Worm (Caenorhabditis elegans) whole organism, L1 larva: ENCODE data around the gene T24H10.4.
A peak's percentile ranks its signal among the peaks of the same experiment; 100 is the strongest.

Source experiments
- C34B4.2 ChIP-seq: sonication (generic microtip); optimal IDR thresholded peaks from 2 replicates; lab custom pipeline; 2017; ENCODE audit warnings: mild to moderate bottlenecking, missing genetic modification characterization, missing compliant biosample characterization
- Y116A8C.19 ChIP-seq: sonication (generic microtip); optimal IDR thresholded peaks from 2 replicates; lab custom pipeline; 2016; ENCODE audit warnings: missing compliant biosample characterization, missing genetic modification characterization, borderline replicate concordance
- aly-2 ChIP-seq: fragments of 150-350 bp; optimal IDR thresholded peaks from 2 replicates; lab custom pipeline; 2014; ENCODE audit warnings: missing biosample characterization, missing genetic modification characterization
- blmp-1 ChIP-seq: fragments of 150-350 bp; optimal IDR thresholded peaks from 2 replicates; lab custom pipeline; 2014; ENCODE audit warnings: missing biosample characterization, missing genetic modification characterization
- ceh-82 ChIP-seq, 3 experiments: fragments of 150-350 bp in 1 of 3; sonication (generic microtip) in 2 of 3; optimal IDR thresholded peaks; 2 replicates each; lab custom pipeline; 2014 to 2017; ENCODE audit warnings: missing biosample characterization in 3 of 3, missing genetic modification characterization in 3 of 3
- ceh-88 ChIP-seq: fragments of 200-800 bp; sonication (Bioruptor generic); IDR thresholded peaks from 2 replicates; pipeline ENCODE4 v1.3.6; 2022; ENCODE audit warnings: missing genetic modification characterization, missing compliant biosample characterization
- ceh-90 ChIP-seq: sonication (generic microtip); optimal IDR thresholded peaks from 2 replicates; lab custom pipeline; 2016; ENCODE audit warnings: missing genetic modification characterization, missing compliant biosample characterization
- ces-1 ChIP-seq: fragments of 150-350 bp; optimal IDR thresholded peaks from 2 replicates; lab custom pipeline; 2014; ENCODE audit warnings: missing biosample characterization, missing genetic modification reagents, missing genetic modification characterization
- dsc-1 ChIP-seq: sonication (generic microtip); optimal IDR thresholded peaks from 2 replicates; lab custom pipeline; 2016; ENCODE audit warnings: mild to moderate bottlenecking, missing genetic modification characterization, missing compliant biosample characterization
- efl-1 ChIP-seq, 4 experiments: fragments of 150-350 bp; optimal IDR thresholded peaks in 3 of 4; peaks in 1 of 4; 1 replicate in 1 of 4; 2 replicates in 3 of 4; lab custom pipeline; 2014; ENCODE audit warnings: missing biosample characterization in 2 of 4, missing genetic modification characterization in 2 of 4, missing genetic modification reagents in 2 of 4
- egl-13 ChIP-seq: sonication (generic microtip); optimal IDR thresholded peaks from 2 replicates; lab custom pipeline; 2016; ENCODE audit warnings: missing genotype, missing genetic modification reagents, missing genetic modification characterization, missing compliant biosample characterization
- egl-27 ChIP-seq, 2 experiments: fragments of 150-350 bp in 1 of 2; sonication (generic microtip); optimal IDR thresholded peaks; 3 replicates each; lab custom pipeline; 2017 to 2018; ENCODE audit warnings: missing biosample characterization in 2 of 2, missing genetic modification characterization in 2 of 2, missing genetic modification reagents in 2 of 2
- elt-3 ChIP-seq, 6 experiments: fragments of 150-350 bp in 1 of 6; sonication (generic microtip); optimal IDR thresholded peaks; 2 replicates each; lab custom pipeline; 2017 to 2018; ENCODE audit warnings: missing biosample characterization in 6 of 6, missing genetic modification characterization in 6 of 6, inconsistent platforms in 1 of 6
- fkh-10 ChIP-seq: sonication (generic microtip); optimal IDR thresholded peaks from 2 replicates; lab custom pipeline; 2017; ENCODE audit warnings: missing biosample characterization, missing genetic modification reagents, missing genetic modification characterization
- fkh-4 ChIP-seq: sonication (generic microtip); optimal IDR thresholded peaks from 2 replicates; lab custom pipeline; 2016; ENCODE audit warnings: missing compliant biosample characterization, missing genetic modification characterization, borderline replicate concordance
- fkh-8 ChIP-seq: sonication (generic microtip); optimal IDR thresholded peaks from 2 replicates; lab custom pipeline; 2016; ENCODE audit warnings: mild to moderate bottlenecking, missing genetic modification characterization, missing compliant biosample characterization
- grh-1 ChIP-seq: fragments of 200-800 bp; sonication (Bioruptor generic); IDR thresholded peaks from 2 replicates; pipeline ENCODE4 v1.3.6; 2022; ENCODE audit warnings: missing genetic modification reagents, missing genetic modification characterization, missing compliant biosample characterization
- hlh-17 ChIP-seq: fragments of 200-800 bp; sonication (Bioruptor generic); optimal IDR thresholded peaks from 2 replicates; lab custom pipeline; 2018; ENCODE audit warnings: missing genetic modification characterization, mild to moderate bottlenecking, missing compliant biosample characterization, moderate library complexity, borderline replicate concordance
- hlh-4 ChIP-seq: sonication (generic microtip); optimal IDR thresholded peaks from 2 replicates; lab custom pipeline; 2016; ENCODE audit warnings: mild to moderate bottlenecking, missing genetic modification characterization, missing compliant biosample characterization
- irx-1 ChIP-seq: sonication (generic microtip); optimal IDR thresholded peaks from 2 replicates; lab custom pipeline; 2016; ENCODE audit warnings: missing genetic modification characterization, missing compliant biosample characterization
- lin-13 ChIP-seq: fragments of 150-350 bp; optimal IDR thresholded peaks from 2 replicates; lab custom pipeline; 2014; ENCODE audit warnings: missing biosample characterization, missing genetic modification reagents, missing genetic modification characterization
- lin-14 ChIP-seq: fragments of 200-800 bp; sonication (Bioruptor generic); optimal IDR thresholded peaks from 2 replicates; lab custom pipeline; 2018; ENCODE audit warnings: mild to moderate bottlenecking, missing genetic modification characterization, moderate library complexity, missing compliant biosample characterization
- lin-35 ChIP-seq, 2 experiments: fragments of 150-350 bp; optimal IDR thresholded peaks; 2 replicates each; lab custom pipeline; 2014; ENCODE audit warnings: missing biosample characterization in 2 of 2, missing genetic modification characterization in 2 of 2, missing genetic modification reagents in 2 of 2
- lin-39 ChIP-seq: fragments of 150-350 bp; optimal IDR thresholded peaks from 2 replicates; lab custom pipeline; 2014; ENCODE audit warnings: missing biosample characterization, missing genetic modification reagents, missing genetic modification characterization
- lir-3 ChIP-seq: sonication (generic microtip); optimal IDR thresholded peaks from 2 replicates; lab custom pipeline; 2016; ENCODE audit warnings: mild to moderate bottlenecking, missing genetic modification characterization, moderate library complexity, missing compliant biosample characterization; ENCODE audit not compliant: poor library complexity
- mef-2 ChIP-seq: fragments of 150-350 bp; optimal IDR thresholded peaks from 2 replicates; lab custom pipeline; 2014; ENCODE audit warnings: missing biosample characterization, missing genetic modification characterization
- nhr-12 ChIP-seq: sonication (generic microtip); optimal IDR thresholded peaks from 2 replicates; lab custom pipeline; 2017; ENCODE audit warnings: missing biosample characterization, missing genetic modification characterization
- nhr-19 ChIP-seq: fragments of 200-800 bp; sonication (Bioruptor generic); conservative IDR thresholded peaks from 2 replicates; pipeline ENCODE4 v1.3.6; 2022; ENCODE audit warnings: missing genetic modification characterization, missing compliant biosample characterization
- nhr-20 ChIP-seq: sonication (generic microtip); optimal IDR thresholded peaks from 2 replicates; lab custom pipeline; 2016; ENCODE audit warnings: mild to moderate bottlenecking, missing genetic modification characterization, missing compliant biosample characterization
- nhr-47 ChIP-seq: sonication (generic microtip); optimal IDR thresholded peaks from 2 replicates; lab custom pipeline; 2016; ENCODE audit warnings: mild to moderate bottlenecking, missing genetic modification characterization, moderate library complexity, missing compliant biosample characterization
- nhr-71 ChIP-seq: sonication (generic microtip); optimal IDR thresholded peaks from 2 replicates; lab custom pipeline; 2016; ENCODE audit warnings: mild to moderate bottlenecking, missing genetic modification characterization, moderate library complexity, missing compliant biosample characterization
- nhr-76 ChIP-seq: sonication (generic microtip); optimal IDR thresholded peaks from 2 replicates; lab custom pipeline; 2017; ENCODE audit warnings: missing biosample characterization, missing genetic modification characterization
- nhr-90 ChIP-seq: sonication (generic microtip); optimal IDR thresholded peaks from 2 replicates; lab custom pipeline; 2016; ENCODE audit warnings: mild to moderate bottlenecking, missing genetic modification characterization, missing compliant biosample characterization; ENCODE audit not compliant: poor library complexity
- pax-3 ChIP-seq: fragments of 200-800 bp; sonication (Bioruptor generic); optimal IDR thresholded peaks from 2 replicates; lab custom pipeline; 2018; ENCODE audit warnings: mild to moderate bottlenecking, missing genetic modification characterization, moderate library complexity, missing compliant biosample characterization
- skn-1 ChIP-seq: fragments of 150-350 bp; optimal IDR thresholded peaks from 2 replicates; lab custom pipeline; 2014; ENCODE audit warnings: missing biosample characterization, missing genetic modification characterization
- snpc-4 ChIP-seq: fragments of 150-350 bp; optimal IDR thresholded peaks from 2 replicates; lab custom pipeline; 2014; ENCODE audit warnings: missing biosample characterization, missing genetic modification characterization
- sox-4 ChIP-seq: sonication (generic microtip); optimal IDR thresholded peaks from 2 replicates; lab custom pipeline; 2016; ENCODE audit warnings: missing genetic modification characterization, missing compliant biosample characterization
- tbx-2 ChIP-seq: sonication (generic microtip); optimal IDR thresholded peaks from 2 replicates; lab custom pipeline; 2016; ENCODE audit warnings: missing genetic modification characterization, missing compliant biosample characterization
- unc-30 ChIP-seq: sonication (generic microtip); optimal IDR thresholded peaks from 2 replicates; lab custom pipeline; 2017; ENCODE audit warnings: missing biosample characterization, missing genetic modification characterization
- unc-62 ChIP-seq: fragments of 150-350 bp; optimal IDR thresholded peaks from 2 replicates; lab custom pipeline; 2014; ENCODE audit warnings: missing biosample characterization, missing genetic modification reagents, missing genetic modification characterization
- unc-86 ChIP-seq: sonication (generic microtip); optimal IDR thresholded peaks from 2 replicates; lab custom pipeline; 2016; ENCODE audit warnings: missing genetic modification characterization, missing compliant biosample characterization
- xbp-1 ChIP-seq: sonication (generic microtip); optimal IDR thresholded peaks from 2 replicates; lab custom pipeline; 2016; ENCODE audit warnings: missing genetic modification characterization, missing compliant biosample characterization
- ztf-11 ChIP-seq, 2 experiments: sonication (generic microtip); optimal IDR thresholded peaks; 2 replicates each; lab custom pipeline; 2016 to 2017; ENCODE audit warnings: missing genetic modification characterization in 2 of 2, missing biosample characterization in 1 of 2, missing compliant biosample characterization in 1 of 2

The T24H10.4 gene

DNA sequence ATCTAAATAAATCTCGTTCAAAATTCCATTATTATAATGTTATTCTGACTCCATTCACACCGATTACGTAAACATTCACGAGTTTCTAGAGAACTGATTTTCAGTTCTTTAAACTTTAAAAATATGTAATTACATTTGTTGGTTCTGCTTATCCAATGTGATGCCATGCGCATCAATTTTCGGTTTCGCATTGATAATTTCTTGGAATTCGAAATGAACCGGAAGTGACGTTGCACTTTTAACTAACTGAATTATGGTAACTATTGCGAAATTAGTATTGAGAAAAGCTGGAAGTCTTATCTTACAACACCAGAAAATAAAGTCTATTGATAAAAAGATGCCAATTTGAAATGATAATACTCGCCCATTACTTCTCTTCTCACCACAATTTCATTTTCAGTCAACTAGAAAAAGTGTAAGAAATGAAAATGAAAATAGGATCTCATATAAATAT, 8.5 kb downstream of the T24H10.4 start (continued):
- TF ChIP-seq elt-3 (tag; optimal IDR thresholded peaks at IDR 0.05; lab: Kevin White, UChicago) = no peak
- TF ChIP-seq C34B4.2 = no peak
- TF ChIP-seq unc-30 (tag; lab: Kevin White, UChicago) = no peak
- TF ChIP-seq, all 84 proteins: peak for 26

DNA sequence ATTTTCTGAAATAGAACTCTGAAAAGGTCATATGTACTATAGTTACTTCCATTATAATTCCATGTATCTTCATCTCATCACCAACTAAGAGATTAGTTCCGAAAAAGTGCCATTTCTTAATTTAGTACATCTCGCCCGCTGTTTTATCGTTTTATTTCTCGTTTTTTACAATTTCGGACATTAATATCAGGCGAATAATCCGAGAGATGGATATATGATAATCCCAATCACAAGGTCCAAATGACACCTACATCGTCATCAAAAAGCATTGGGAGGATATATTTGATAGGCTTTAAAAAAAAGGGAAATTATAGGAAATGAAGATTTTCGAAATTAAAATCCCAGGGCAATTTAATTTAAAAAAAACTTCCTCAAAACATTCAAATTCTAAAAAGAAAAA, 11.0 kb downstream of the T24H10.4 start:
- peak; percentile 93 for TF ChIP-seq dsc-1 (tag; lab: Kevin White, UChicago)
- TF ChIP-seq lin-14 (GFP tag; lab: Kevin White, UChicago) = no peak
- peak; percentile 28 for TF ChIP-seq sox-4 (tag; lab: Kevin White, UChicago)
- no peak for TF ChIP-seq efl-1 (optimal IDR thresholded peaks at IDR 0.05; lab: Kevin White, UChicago)
- TF ChIP-seq efl-1 (GFP tag; optimal IDR thresholded peaks at IDR 0.05 in 1 of 2; lab: Kevin White, UChicago) = peak in 1 of 2 experiments; percentile 51
- peak; percentile 8 for TF ChIP-seq nhr-47 (tag; lab: Kevin White, UChicago)
- TF ChIP-seq fkh-8 (tag; lab: Kevin White, UChicago) = peak; percentile 56
- no peak for TF ChIP-seq hlh-17 (GFP tag; lab: Kevin White, UChicago)
- no peak for TF ChIP-seq ceh-90
- TF ChIP-seq mef-2 (tag; lab: Kevin White, UChicago) = no peak
- peak; percentile 5 for TF ChIP-seq egl-13
- TF ChIP-seq pax-3 = peak; percentile 40
- no peak for TF ChIP-seq lir-3 (tag; lab: Kevin White, UChicago)
- TF ChIP-seq, all 84 proteins: peak for 7

DNA sequence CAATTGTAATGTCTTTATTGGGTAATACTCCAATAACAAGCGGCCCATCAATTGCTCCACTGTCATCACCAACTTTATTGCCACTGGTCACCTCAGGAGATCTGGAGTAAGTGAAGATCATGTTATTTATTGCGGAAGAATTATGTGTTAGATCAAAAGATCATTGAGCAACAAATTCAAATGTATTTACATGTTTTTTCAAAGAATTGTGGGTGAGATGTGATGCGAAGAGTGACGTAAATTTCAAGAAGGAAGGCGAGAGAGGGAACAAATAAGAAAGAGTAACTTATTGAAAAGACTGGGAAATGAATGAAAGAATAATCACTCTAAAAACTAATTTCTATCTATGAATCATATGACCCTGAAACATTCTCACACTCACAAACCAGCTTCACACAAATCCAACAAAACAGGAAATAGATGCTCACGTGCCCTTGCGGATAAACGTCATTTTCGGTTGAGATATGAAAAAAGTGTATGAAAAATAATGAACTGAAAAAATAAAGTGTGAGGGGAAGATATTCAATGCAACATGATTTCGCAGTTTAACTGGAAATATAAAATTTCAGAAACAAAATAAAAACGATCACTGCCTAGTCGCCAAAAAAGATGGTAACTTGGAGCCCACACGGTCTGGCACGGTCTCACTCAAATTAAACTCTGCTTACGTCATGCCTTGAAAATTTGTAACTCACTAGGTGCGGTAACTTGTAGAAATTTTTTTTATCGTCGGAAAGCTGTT, 11.7 kb downstream of the T24H10.4 start:
- TF ChIP-seq egl-27 (tag; optimal IDR thresholded peaks at IDR 0.05; lab: Kevin White, UChicago) (no peak), ces-1 (GFP tag; lab: Kevin White, UChicago) (no peak), pax-3 (no peak), nhr-76 (tag; lab: Kevin White, UChicago) (no peak), lin-14 (GFP tag; lab: Kevin White, UChicago) (peak; percentile 55), dsc-1 (tag; lab: Kevin White, UChicago) (peak; percentile 42), ceh-82 (tag; optimal IDR thresholded peaks at IDR 0.05; lab: Kevin White, UChicago) (no peak), nhr-90 (tag; lab: Kevin White, UChicago) (no peak), aly-2 (no peak), hlh-17 (GFP tag; lab: Kevin White, UChicago) (no peak), grh-1 (no peak), sox-4 (tag; lab: Kevin White, UChicago) (no peak), skn-1 (no peak), fkh-8 (tag; lab: Kevin White, UChicago) (peak; percentile 75), ceh-88 (GFP tag; lab: Robert Waterston, UW) (no peak), fkh-10 (peak; percentile 8), lin-39 (tag; lab: Kevin White, UChicago) (no peak), ztf-11 (tag; optimal IDR thresholded peaks at IDR 0.05; lab: Kevin White, UChicago) (no peak), lin-13 (GFP tag; lab: Kevin White, UChicago) (no peak), unc-62 (GFP tag; lab: Kevin White, UChicago) (no peak), blmp-1 (tag; lab: Kevin White, UChicago) (no peak), nhr-20 (tag; lab: Kevin White, UChicago) (no peak), nhr-12 (tag; lab: Kevin White, UChicago) (no peak), nhr-71 (tag; lab: Kevin White, UChicago) (peak; percentile 47), tbx-2 (tag; lab: Kevin White, UChicago) (no peak), hlh-4 (tag; lab: Kevin White, UChicago) (no peak), xbp-1 (tag; lab: Kevin White, UChicago) (no peak), snpc-4 (tag; lab: Kevin White, UChicago) (no peak), nhr-19 (GFP tag; lab: Robert Waterston, UW) (no peak), irx-1 (no peak), nhr-47 (tag; lab: Kevin White, UChicago) (peak; percentile 53), fkh-4 (tag; lab: Kevin White, UChicago) (no peak), lin-35 (GFP tag; optimal IDR thresholded peaks at IDR 0.05; lab: Kevin White, UChicago) (no peak), efl-1 (optimal IDR thresholded peaks at IDR 0.05; lab: Kevin White, UChicago) (no peak), efl-1 (GFP tag; optimal IDR thresholded peaks at IDR 0.05 in 1 of 2; lab: Kevin White, UChicago) (peak in 1 of 2 experiments; percentile 55), unc-86 (tag; lab: Kevin White, UChicago) (peak; percentile 57), Y116A8C.19 (no peak)
